Fruit fly (Drosophila melanogaster) S2 (cell line): ENCODE measurements around the gene CHES-1-like.

Source experiments
- CG8478 ChIP-seq: fragments of >200 bp; optimal IDR thresholded peaks from 2 replicates; lab custom pipeline; 2018
- CTCF ChIP-seq, 2 experiments: fragments of >200 bp; optimal IDR thresholded peaks; 2 replicates each; lab custom pipeline; 2018

dm6 chrX:7662425-7662824, 46.8 kb downstream of the CHES-1-like start:
- TF ChIP-seq CTCF (optimal IDR thresholded peaks at IDR 0.05; lab: Kevin White, UChicago) (no peak), CG8478 (lab: Kevin White, UChicago) (no peak)
